Fruit fly (Drosophila melanogaster): ENCODE data around the gene Set.

Gene Set

dm6 chr3R:15286024-15286692 lies 22.8 kb downstream of the Set start (continued):
- TF ChIP-seq TFAM (GFP tag; optimal IDR thresholded peaks at IDR 0.05), result no peak
- no peak for TF ChIP-seq da (GFP tag; optimal IDR thresholded peaks at IDR 0.05)
- peak; percentile 6 for TF ChIP-seq pfk (GFP tag; optimal IDR thresholded peaks at IDR 0.05)
- TF ChIP-seq Sry-δ (GFP tag; optimal IDR thresholded peaks at IDR 0.05), result peak; percentile 25
- TF ChIP-seq CG4707 (GFP tag; optimal IDR thresholded peaks at IDR 0.05), result no peak
- no peak for TF ChIP-seq CG16863 (GFP tag; optimal IDR thresholded peaks at IDR 0.05)
- TF ChIP-seq CG4424 (GFP tag; optimal IDR thresholded peaks at IDR 0.05), result no peak
- TF ChIP-seq CG11723 (GFP tag; optimal IDR thresholded peaks at IDR 0.05), result no peak
- no peak for TF ChIP-seq ro (GFP tag; IDR thresholded peaks at IDR 0.05)
- TF ChIP-seq yki (optimal IDR thresholded peaks at IDR 0.05), result peak; percentile 1
- no peak for TF ChIP-seq disco-r (GFP tag; optimal IDR thresholded peaks at IDR 0.05)
- no peak for TF ChIP-seq bowl (GFP tag; IDR thresholded peaks at IDR 0.05)
- no peak for TF ChIP-seq lbe (GFP tag; optimal IDR thresholded peaks at IDR 0.05)
- no peak for TF ChIP-seq oc (tag; optimal IDR thresholded peaks at IDR 0.05)
- TF ChIP-seq exex (tag; optimal IDR thresholded peaks at IDR 0.05), result peak; percentile 45
- TF ChIP-seq CG17612 (GFP tag; IDR thresholded peaks at IDR 0.05), result no peak
- TF ChIP-seq lab (GFP tag; optimal IDR thresholded peaks at IDR 0.05), result peak; percentile 26
- no peak for TF ChIP-seq CG6854 (GFP tag; optimal IDR thresholded peaks at IDR 0.05)
- no peak for TF ChIP-seq h (optimal IDR thresholded peaks at IDR 0.05)
- peak; percentile 35 for TF ChIP-seq CG17912 (GFP tag; optimal IDR thresholded peaks at IDR 0.05)
- TF ChIP-seq sima (GFP tag; optimal IDR thresholded peaks at IDR 0.05), result no peak
- TF ChIP-seq nerfin-2 (GFP tag; IDR thresholded peaks at IDR 0.05; ENCODE audit: partially characterized antibody), result no peak
- TF ChIP-seq CG9609 (GFP tag; optimal IDR thresholded peaks at IDR 0.05), result peak; percentile 32
- no peak for TF ChIP-seq mld (GFP tag; IDR thresholded peaks at IDR 0.05; ENCODE audit: partially characterized antibody)
- TF ChIP-seq CG10147 (GFP tag; optimal IDR thresholded peaks at IDR 0.05), result no peak
- TF ChIP-seq CG1603 (tag; optimal IDR thresholded peaks at IDR 0.05), result peak; percentile 88
- TF ChIP-seq CG15269 (tag; optimal IDR thresholded peaks at IDR 0.05), result no peak
- no peak for TF ChIP-seq HLH4C (GFP tag; IDR thresholded peaks at IDR 0.05; ENCODE audit: partially characterized antibody)
- TF ChIP-seq emc (GFP tag; optimal IDR thresholded peaks at IDR 0.05), result no peak
- no peak for TF ChIP-seq repo (GFP tag; optimal IDR thresholded peaks at IDR 0.05)
- TF ChIP-seq sob (GFP tag; IDR thresholded peaks at IDR 0.05), result no peak
- no peak for TF ChIP-seq ham (GFP tag; IDR thresholded peaks at IDR 0.05)
- TF ChIP-seq CG9797 (GFP tag; optimal IDR thresholded peaks at IDR 0.05), result peak; percentile 7
- TF ChIP-seq Dip3 (GFP tag; optimal IDR thresholded peaks at IDR 0.05), result no peak
- TF ChIP-seq gt (GFP tag; IDR thresholded peaks at IDR 0.05), result no peak
- TF ChIP-seq Trl (optimal IDR thresholded peaks at IDR 0.05), result peak; percentile 44 to 81
- peak; percentile 58 for TF ChIP-seq Trl (GFP tag; optimal IDR thresholded peaks at IDR 0.05)
- TF ChIP-seq zf30C (GFP tag; optimal IDR thresholded peaks at IDR 0.05), result peak; percentile 24
- peak; percentile 12 for TF ChIP-seq CG7786 (GFP tag; optimal IDR thresholded peaks at IDR 0.05)
- no peak for TF ChIP-seq Dfd (GFP tag; optimal IDR thresholded peaks at IDR 0.05)
- TF ChIP-seq CG18599 (GFP tag; optimal IDR thresholded peaks at IDR 0.05), result no peak
- no peak for TF ChIP-seq ara (GFP tag; IDR thresholded peaks at IDR 0.05)
- no peak for TF ChIP-seq cg (GFP tag; optimal IDR thresholded peaks at IDR 0.05)
- TF ChIP-seq Ptx1 (GFP tag; IDR thresholded peaks at IDR 0.05), result no peak
- no peak for TF ChIP-seq CG11093 (GFP tag; IDR thresholded peaks at IDR 0.05)
- TF ChIP-seq tup (GFP tag; optimal IDR thresholded peaks at IDR 0.05), result no peak
- no peak for TF ChIP-seq CG17802 (tag; optimal IDR thresholded peaks at IDR 0.05)
- no peak for TF ChIP-seq CG3281 (GFP tag; optimal IDR thresholded peaks at IDR 0.05)
- TF ChIP-seq CG11695 (GFP tag; IDR thresholded peaks at IDR 0.05), result no peak
- peak; percentile 16 for TF ChIP-seq CG10543 (GFP tag; optimal IDR thresholded peaks at IDR 0.05)
- no peak for TF ChIP-seq Atf-2 (GFP tag; optimal IDR thresholded peaks at IDR 0.05)
- TF ChIP-seq Kr (GFP tag; optimal IDR thresholded peaks at IDR 0.05), result no peak

Measured in whole organism, embryonic.